Fruit fly (Drosophila melanogaster): ENCODE data around the gene bbx.

Gene bbx

DNA sequence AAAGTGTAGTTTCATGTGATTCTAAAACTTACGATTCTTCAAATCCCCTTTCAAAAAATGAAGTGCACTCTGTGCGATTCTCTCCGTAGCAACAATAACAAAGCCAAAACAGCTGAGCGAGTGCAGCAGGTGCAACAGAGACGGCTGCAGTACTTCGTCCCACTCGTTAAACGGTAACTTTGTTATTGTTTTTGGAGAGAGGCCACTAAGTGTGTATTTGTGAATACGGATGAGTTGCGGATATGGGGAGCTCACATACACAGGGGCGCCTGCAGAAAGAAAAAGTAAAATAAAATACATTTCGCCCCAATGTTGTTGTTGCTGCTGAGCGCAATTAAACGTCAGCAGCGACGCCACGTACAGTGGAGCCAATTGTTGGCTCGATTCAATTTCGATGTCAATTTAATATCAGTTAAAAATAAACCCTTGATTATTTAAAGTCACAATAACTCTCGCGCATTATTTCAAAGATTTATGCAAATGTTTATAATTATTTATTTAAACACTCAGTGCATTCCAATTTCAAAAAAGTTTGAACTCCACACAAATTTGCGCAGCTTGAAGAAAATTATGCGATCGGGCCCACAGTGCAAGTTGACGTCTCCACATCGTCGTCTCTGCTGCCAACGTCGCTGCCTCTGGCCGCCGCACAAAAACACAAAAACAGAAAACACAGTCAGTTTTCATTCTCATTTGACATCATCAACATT is 4.7 kb downstream of the bbx start (continued):
- TF ChIP-seq cad (GFP tag; optimal IDR thresholded peaks at IDR 0.05) (no peak), Spps (tag; optimal IDR thresholded peaks at IDR 0.05) (peak; percentile 90), CG10274 (GFP tag; optimal IDR thresholded peaks at IDR 0.05) (peak; percentile 93), CG2202 (tag; optimal IDR thresholded peaks at IDR 0.05) (peak; percentile 94), croc (GFP tag; conservative IDR thresholded peaks at IDR 0.05) (peak; percentile 96), CG7928 (GFP tag; optimal IDR thresholded peaks at IDR 0.05) (peak; percentile 74), Dbx (GFP tag; IDR thresholded peaks at IDR 0.05) (peak; percentile 97), CG13296 (GFP tag; optimal IDR thresholded peaks at IDR 0.05) (peak; percentile 99), CoRest (tag; optimal IDR thresholded peaks at IDR 0.05) (peak; percentile 99), CG9817 (tag; optimal IDR thresholded peaks at IDR 0.05) (peak; percentile 98), kah (GFP tag; optimal IDR thresholded peaks at IDR 0.05) (peak; percentile 95), Eip74EF (GFP tag; optimal IDR thresholded peaks at IDR 0.05) (peak in 1 of 2 experiments; percentile 97), ac (GFP tag; optimal IDR thresholded peaks at IDR 0.05) (peak; percentile 91), CG4820 (GFP tag; optimal IDR thresholded peaks at IDR 0.05) (peak; percentile 96), Ssrp (tag; optimal IDR thresholded peaks at IDR 0.05) (peak; percentile 98), CG8388 (GFP tag; optimal IDR thresholded peaks at IDR 0.05) (peak; percentile 96), CG7357 (GFP tag; IDR thresholded peaks at IDR 0.05) (peak; percentile 91), CG1233 (GFP tag; optimal IDR thresholded peaks at IDR 0.05) (peak; percentile 97), CG13775 (GFP tag; optimal IDR thresholded peaks at IDR 0.05) (peak; percentile 98), CG11456 (GFP tag; IDR thresholded peaks at IDR 0.05) (peak; percentile 96), Deaf1 (tag; optimal IDR thresholded peaks at IDR 0.05) (peak; percentile 86), dan (GFP tag; IDR thresholded peaks at IDR 0.05) (no peak; the same call in none of the 2 replicates), br (optimal IDR thresholded peaks at IDR 0.05) (no peak), CG5180 (GFP tag; optimal IDR thresholded peaks at IDR 0.05) (peak; percentile 92), CG11560 (tag; IDR thresholded peaks at IDR 0.05) (peak; percentile 91; the same call in 2 of the 3 replicates), az2 (GFP tag; optimal IDR thresholded peaks at IDR 0.05) (peak; percentile 98), Xrp1 (GFP tag; IDR thresholded peaks at IDR 0.05) (peak; percentile 96), CG8924 (tag; optimal IDR thresholded peaks at IDR 0.05) (peak; percentile 98), CG18764 (GFP tag; optimal IDR thresholded peaks at IDR 0.05) (peak; percentile 93), CG6765 (GFP tag; optimal IDR thresholded peaks at IDR 0.05) (peak; percentile 95), chinmo (GFP tag; IDR thresholded peaks at IDR 0.05; ENCODE audit: partially characterized antibody) (0 out of 4 replicates have a peak, but pooled peaks have one; percentile 45), exex (tag; optimal IDR thresholded peaks at IDR 0.05) (peak; percentile 92), dati (GFP tag; IDR thresholded peaks at IDR 0.05) (peak; percentile 82), HLH4C (GFP tag; IDR thresholded peaks at IDR 0.05; ENCODE audit: partially characterized antibody) (0 out of 3 replicates have a peak, but pooled peaks have one; percentile 26), Sox100B (GFP tag; optimal IDR thresholded peaks at IDR 0.05) (peak; percentile 99), al (GFP tag; IDR thresholded peaks at IDR 0.05) (peak; percentile 96), CG10366 (GFP tag; IDR thresholded peaks at IDR 0.05) (peak; percentile 95), B-H1 (GFP tag; IDR thresholded peaks at IDR 0.05) (peak; percentile 94), Hmx (GFP tag; optimal IDR thresholded peaks at IDR 0.05) (peak; percentile 87), tio (GFP tag; optimal IDR thresholded peaks at IDR 0.05) (peak; percentile 98), slou (GFP tag; optimal IDR thresholded peaks at IDR 0.05) (peak; percentile 95), CG9797 (GFP tag; optimal IDR thresholded peaks at IDR 0.05) (peak; percentile 56), Nf-YB (GFP tag; optimal IDR thresholded peaks at IDR 0.05) (peak; percentile 86), CG5953 (GFP tag; IDR thresholded peaks at IDR 0.05) (peak; percentile 91), Hmr (GFP tag; optimal IDR thresholded peaks at IDR 0.05) (peak; percentile 98), Myb (GFP tag; optimal IDR thresholded peaks at IDR 0.05) (peak; percentile 83), Max (GFP tag; optimal IDR thresholded peaks at IDR 0.05) (peak; percentile 97), Mrtf (GFP tag; IDR thresholded peaks at IDR 0.05) (peak; percentile 96), NK7.1 (GFP tag; optimal IDR thresholded peaks at IDR 0.05) (peak; percentile 93)

Data from whole organism, embryonic.